Worm (Caenorhabditis elegans) whole organism, young adult: ENCODE data around the gene kat-1.
A peak's percentile ranks its signal among the peaks of the same experiment; 100 is the strongest.

Source experiments
- B0261.1 ChIP-seq: sonication (generic microtip); optimal IDR thresholded peaks from 2 replicates; lab custom pipeline; 2016; ENCODE audit warnings: mild to moderate bottlenecking, missing genetic modification characterization, moderate library complexity, missing compliant biosample characterization
- B0336.3 ChIP-seq: fragments of 200-800 bp; sonication (Bioruptor generic); IDR thresholded peaks from 2 replicates; pipeline ENCODE4 v1.3.6; 2022; ENCODE audit warnings: missing genetic modification characterization, missing compliant biosample characterization
- C17E4.6 ChIP-seq: fragments of 200-800 bp; sonication (Bioruptor generic); IDR thresholded peaks from 2 replicates; pipeline ENCODE4 v1.3.6; 2022; ENCODE audit warnings: missing genetic modification reagents, missing genetic modification characterization, missing compliant biosample characterization
- D2030.7 ChIP-seq: fragments of 200-800 bp; sonication (Bioruptor generic); IDR thresholded peaks from 2 replicates; pipeline ENCODE4 v1.3.6; 2022; ENCODE audit warnings: missing genetic modification reagents, missing genetic modification characterization, missing compliant biosample characterization
- F33H1.4 ChIP-seq: fragments of 200-800 bp; sonication (Bioruptor generic); IDR thresholded peaks from 2 replicates; pipeline ENCODE4 v1.3.6; 2022; ENCODE audit warnings: missing genetic modification reagents, missing genetic modification characterization, missing compliant biosample characterization
- F49E8.2 ChIP-seq: sonication (generic microtip); optimal IDR thresholded peaks from 3 replicates; lab custom pipeline; 2017; ENCODE audit warnings: missing genetic modification characterization, mild to moderate bottlenecking, missing compliant biosample characterization, antibody characterized with exemption, moderate library complexity; ENCODE audit not compliant: insufficient read depth
- F57A8.1 ChIP-seq: fragments of 200-800 bp; sonication (Bioruptor generic); optimal IDR thresholded peaks from 2 replicates; lab custom pipeline; 2018; ENCODE audit warnings: mild to moderate bottlenecking, missing genetic modification characterization, moderate library complexity, missing compliant biosample characterization
- F57C9.4 ChIP-seq: sonication (generic microtip); optimal IDR thresholded peaks from 2 replicates; lab custom pipeline; 2017; ENCODE audit warnings: mild to moderate bottlenecking, missing genetic modification characterization, missing compliant biosample characterization
- K12H6.12 ChIP-seq: fragments of 200-800 bp; sonication (Bioruptor generic); optimal IDR thresholded peaks from 2 replicates; lab custom pipeline; 2018; ENCODE audit warnings: mild to moderate bottlenecking, missing genetic modification characterization, missing compliant biosample characterization
- aptf-2 ChIP-seq: fragments of 200-800 bp; sonication (Bioruptor generic); conservative IDR thresholded peaks from 2 replicates; pipeline ENCODE4 v1.3.6; 2022; ENCODE audit warnings: missing genetic modification reagents, missing genetic modification characterization, missing compliant biosample characterization
- attf-5 ChIP-seq: fragments of 200-800 bp; sonication (Bioruptor generic); optimal IDR thresholded peaks from 2 replicates; lab custom pipeline; 2018; ENCODE audit warnings: mild to moderate bottlenecking, missing genetic modification characterization, missing compliant biosample characterization
- bed-2 ChIP-seq: fragments of 200-800 bp; sonication (Bioruptor generic); IDR thresholded peaks from 2 replicates; pipeline ENCODE4 v1.3.6; 2022; ENCODE audit warnings: missing genetic modification reagents, missing genetic modification characterization, missing compliant biosample characterization
- ccch-3 ChIP-seq: fragments of 200-800 bp; sonication (Bioruptor generic); optimal IDR thresholded peaks from 2 replicates; lab custom pipeline; 2018; ENCODE audit warnings: mild to moderate bottlenecking, missing genetic modification characterization, missing compliant biosample characterization
- cebp-1 ChIP-seq, 2 experiments: fragments of 200-800 bp in 1 of 2; sonication (Bioruptor generic) in 1 of 2; sonication (generic microtip) in 1 of 2; IDR thresholded peaks in 1 of 2; optimal IDR thresholded peaks in 1 of 2; 2 replicates each; pipeline versions ENCODE4 v1.3.6 to Lab custom; 2017 to 2022; ENCODE audit warnings: missing compliant biosample characterization in 2 of 2, missing genetic modification characterization in 2 of 2, mild to moderate bottlenecking in 1 of 2, missing genetic modification reagents in 1 of 2, moderate library complexity in 1 of 2
- ceh-100 ChIP-seq: fragments of 200-800 bp; sonication (Bioruptor generic); IDR thresholded peaks from 2 replicates; pipeline ENCODE4 v1.3.6; 2022; ENCODE audit warnings: missing genetic modification reagents, missing genetic modification characterization, missing compliant biosample characterization
- dox-1 ChIP-seq: fragments of 200-800 bp; sonication (Bioruptor generic); IDR thresholded peaks from 2 replicates; pipeline ENCODE4 v1.3.6; 2022; ENCODE audit warnings: missing genetic modification reagents, missing genetic modification characterization, missing compliant biosample characterization
- dpff-1 ChIP-seq: sonication (generic microtip); optimal IDR thresholded peaks from 2 replicates; lab custom pipeline; 2017; ENCODE audit warnings: mild to moderate bottlenecking, missing genetic modification characterization, missing compliant biosample characterization
- efl-1 ChIP-seq: fragments of 150-350 bp; optimal IDR thresholded peaks from 2 replicates; lab custom pipeline; 2014; ENCODE audit warnings: missing biosample characterization, missing genetic modification reagents, missing genetic modification characterization
- egl-44 ChIP-seq: fragments of 200-800 bp; sonication (Bioruptor generic); IDR thresholded peaks from 2 replicates; pipeline ENCODE4 v1.3.6; 2022; ENCODE audit warnings: missing genetic modification reagents, missing genetic modification characterization, missing compliant biosample characterization
- ekl-4 ChIP-seq: fragments of 200-800 bp; sonication (Bioruptor generic); IDR thresholded peaks from 2 replicates; pipeline ENCODE4 v1.3.6; 2022; ENCODE audit warnings: missing genetic modification reagents, missing genetic modification characterization, missing compliant biosample characterization
- hmg-1.2 ChIP-seq: fragments of 200-800 bp; sonication (Bioruptor generic); IDR thresholded peaks from 2 replicates; pipeline ENCODE4 v1.3.6; 2022; ENCODE audit warnings: missing genetic modification reagents, missing genetic modification characterization, missing compliant biosample characterization
- hmg-20 ChIP-seq: fragments of 200-800 bp; sonication (Bioruptor generic); IDR thresholded peaks from 2 replicates; pipeline ENCODE4 v1.3.6; 2022; ENCODE audit warnings: missing genetic modification reagents, missing genetic modification characterization, missing compliant biosample characterization
- let-607 ChIP-seq, 2 experiments: fragments of 200-800 bp in 1 of 2; sonication (Bioruptor generic) in 1 of 2; sonication (generic microtip) in 1 of 2; optimal IDR thresholded peaks; 2 replicates each; lab custom pipeline; 2016 to 2018; ENCODE audit warnings: mild to moderate bottlenecking in 2 of 2, missing compliant biosample characterization in 2 of 2, missing genetic modification characterization in 2 of 2, moderate library complexity in 2 of 2, missing genotype in 1 of 2
- lin-40 ChIP-seq: sonication (generic microtip); optimal IDR thresholded peaks from 2 replicates; lab custom pipeline; 2016; ENCODE audit warnings: missing genetic modification characterization, mild to moderate bottlenecking, missing compliant biosample characterization, missing genotype, missing genetic modification reagents
- lsl-1 ChIP-seq: fragments of 200-800 bp; sonication (Bioruptor generic); optimal IDR thresholded peaks from 2 replicates; lab custom pipeline; 2018; ENCODE audit warnings: mild to moderate bottlenecking, missing genetic modification characterization, moderate library complexity, missing compliant biosample characterization
- madf-6 ChIP-seq: fragments of 200-800 bp; sonication (Bioruptor generic); IDR thresholded peaks from 2 replicates; pipeline ENCODE4 v1.3.6; 2022; ENCODE audit warnings: missing genetic modification reagents, missing genetic modification characterization, missing compliant biosample characterization
- madf-8 ChIP-seq: fragments of 200-800 bp; sonication (Bioruptor generic); conservative IDR thresholded peaks from 2 replicates; pipeline ENCODE4 v1.3.6; 2022; ENCODE audit warnings: missing genetic modification reagents, missing genetic modification characterization, missing compliant biosample characterization
- mcd-1 ChIP-seq: fragments of 200-800 bp; sonication (Bioruptor generic); IDR thresholded peaks from 2 replicates; pipeline ENCODE4 v1.3.6; 2022; ENCODE audit warnings: missing genetic modification reagents, missing genetic modification characterization, missing compliant biosample characterization
- nfya-1 ChIP-seq: sonication (generic microtip); optimal IDR thresholded peaks from 2 replicates; lab custom pipeline; 2017; ENCODE audit warnings: antibody characterized with exemption, missing compliant biosample characterization, missing genetic modification characterization, borderline replicate concordance; ENCODE audit not compliant: insufficient read depth
- nhr-120 ChIP-seq: fragments of 200-800 bp; sonication (Bioruptor generic); IDR thresholded peaks from 2 replicates; pipeline ENCODE4 v1.3.6; 2022; ENCODE audit warnings: missing genetic modification characterization, missing compliant biosample characterization
- nhr-80 ChIP-seq: sonication (generic microtip); optimal IDR thresholded peaks from 2 replicates; lab custom pipeline; 2016; ENCODE audit warnings: missing genetic modification characterization, missing compliant biosample characterization
- rcor-1 ChIP-seq: fragments of 200-800 bp; sonication (Bioruptor generic); IDR thresholded peaks from 2 replicates; pipeline ENCODE4 v1.3.6; 2022; ENCODE audit warnings: missing genetic modification reagents, missing genetic modification characterization, missing compliant biosample characterization
- rpc-1 ChIP-seq, 2 experiments: fragments of 150-350 bp in 1 of 2; sonication (generic microtip) in 1 of 2; optimal IDR thresholded peaks; 2 replicates each; lab custom pipeline; 2014 to 2018; ENCODE audit warnings: missing biosample characterization in 1 of 2, missing genetic modification characterization in 1 of 2, missing genetic modification reagents in 1 of 2, missing genotype in 1 of 2
- sdz-38 ChIP-seq: sonication (generic microtip); optimal IDR thresholded peaks from 2 replicates; lab custom pipeline; 2016; ENCODE audit warnings: missing genotype, missing genetic modification characterization, missing compliant biosample characterization
- snpc-1.3 ChIP-seq: sonication (generic microtip); optimal IDR thresholded peaks from 2 replicates; lab custom pipeline; 2017; ENCODE audit warnings: missing genetic modification characterization, mild to moderate bottlenecking, missing compliant biosample characterization, antibody characterized with exemption, moderate library complexity, missing genotype, missing genetic modification reagents; ENCODE audit not compliant: insufficient read depth
- snpc-4 ChIP-seq, 5 experiments: fragments of 150-350 bp in 1 of 5; sonication (generic microtip) in 4 of 5; optimal IDR thresholded peaks; 2 replicates each; lab custom pipeline; 2014 to 2018; ENCODE audit warnings: missing genetic modification characterization in 5 of 5, missing biosample characterization in 3 of 5, antibody characterized with exemption in 2 of 5, mild to moderate bottlenecking in 2 of 5, missing compliant biosample characterization in 2 of 5, missing genotype in 2 of 5, moderate library complexity in 2 of 5, missing genetic modification reagents in 1 of 5
- tbp1 ChIP-seq: fragments of 200-800 bp; sonication (Bioruptor generic); optimal IDR thresholded peaks from 2 replicates; lab custom pipeline; 2018; ENCODE audit warnings: mild to moderate bottlenecking, missing genetic modification characterization, missing compliant biosample characterization
- tbx-9 ChIP-seq: sonication (generic microtip); optimal IDR thresholded peaks from 2 replicates; lab custom pipeline; 2016; ENCODE audit warnings: borderline replicate concordance, missing genetic modification characterization, inconsistent platforms, missing compliant biosample characterization
- tlf-1 ChIP-seq: fragments of 200-800 bp; sonication (Bioruptor generic); optimal IDR thresholded peaks from 2 replicates; lab custom pipeline; 2018; ENCODE audit warnings: mild to moderate bottlenecking, missing genetic modification characterization, missing compliant biosample characterization
- xnd-1 ChIP-seq: sonication (generic microtip); optimal IDR thresholded peaks from 2 replicates; lab custom pipeline; 2016; ENCODE audit warnings: missing genotype, missing genetic modification reagents, missing genetic modification characterization, missing compliant biosample characterization
- ztf-18 ChIP-seq: sonication (generic microtip); optimal IDR thresholded peaks from 2 replicates; lab custom pipeline; 2016; ENCODE audit warnings: missing genotype, mild to moderate bottlenecking, missing genetic modification characterization, missing compliant biosample characterization

The kat-1 gene

ce11 chrII:7073537-7073913 lies at the start of gene kat-1:
Gene kat-1 (plus strand): TSS chrII:7073814.
- TF ChIP-seq dox-1 (GFP tag; lab: Robert Waterston, UW) (0 out of 2 replicates have a peak, but pooled peaks have one; percentile 4), tbp1 (GFP tag; lab: Kevin White, UChicago) (no peak)

- TF ChIP-seq tbx-9 (tag; lab: Kevin White, UChicago) (no peak), ccch-3 (no peak), aptf-2 (no peak), F57A8.1 (GFP tag; lab: Kevin White, UChicago) (no peak), nhr-120 (GFP tag; lab: Robert Waterston, UW) (no peak), F49E8.2 (tag; lab: Kevin White, UChicago) (no peak), madf-8 (peak; percentile 51; the same call in 1 of the 2 replicates), attf-5 (GFP tag; lab: Kevin White, UChicago) (peak; percentile 70), madf-6 (GFP tag; lab: Robert Waterston, UW) (peak; percentile 82), rcor-1 (no peak), mcd-1 (GFP tag; lab: Robert Waterston, UW) (peak; percentile 86), xnd-1 (tag; lab: Kevin White, UChicago) (peak; percentile 77), sdz-38 (tag; lab: Kevin White, UChicago) (no peak), let-607 (tag; optimal IDR thresholded peaks at IDR 0.05; lab: Kevin White, UChicago) (peak; percentile 66 to 73), F33H1.4 (GFP tag; lab: Robert Waterston, UW) (peak; percentile 86), nfya-1 (tag; lab: Kevin White, UChicago) (no peak), K12H6.12 (tag; lab: Kevin White, UChicago) (no peak), F57C9.4 (tag; lab: Kevin White, UChicago) (no peak), dox-1 (GFP tag; lab: Robert Waterston, UW) (0 out of 2 replicates have a peak, but pooled peaks have one; percentile 25), ekl-4 (GFP tag; lab: Robert Waterston, UW) (no peak), snpc-4 (GFP tag; optimal IDR thresholded peaks at IDR 0.05; lab: Kevin White, UChicago) (no peak), snpc-4 (tag; optimal IDR thresholded peaks at IDR 0.05; lab: Kevin White, UChicago) (peak in 1 of 4 experiments; percentile 16), cebp-1 (GFP tag; IDR thresholded peaks at IDR 0.05; lab: Robert Waterston, UW) (no peak), cebp-1 (tag; optimal IDR thresholded peaks at IDR 0.05; lab: Kevin White, UChicago) (peak; percentile 81), lsl-1 (GFP tag; lab: Kevin White, UChicago) (peak; percentile 85), lin-40 (tag; lab: Kevin White, UChicago) (peak; percentile 12), B0261.1 (no peak), D2030.7 (GFP tag; lab: Robert Waterston, UW) (peak; percentile 34; the same call in 1 of the 2 replicates), C17E4.6 (no peak), snpc-1.3 (tag; lab: Kevin White, UChicago) (peak; percentile 8), bed-2 (GFP tag; lab: Robert Waterston, UW) (no peak), ceh-100 (GFP tag; lab: Robert Waterston, UW) (no peak), egl-44 (GFP tag; lab: Robert Waterston, UW) (no peak), nhr-80 (tag; lab: Kevin White, UChicago) (peak; percentile 84), tlf-1 (GFP tag; lab: Kevin White, UChicago) (no peak), hmg-20 (GFP tag; lab: Robert Waterston, UW) (no peak), hmg-1.2 (GFP tag; lab: Robert Waterston, UW) (peak; percentile 35), dpff-1 (tag; lab: Kevin White, UChicago) (no peak), efl-1 (GFP tag; lab: Kevin White, UChicago) (peak; percentile 38), ztf-18 (tag; lab: Kevin White, UChicago) (peak; percentile 40), rpc-1 (optimal IDR thresholded peaks at IDR 0.05; lab: Kevin White, UChicago) (no peak), rpc-1 (tag; optimal IDR thresholded peaks at IDR 0.05; lab: Kevin White, UChicago) (no peak), B0336.3 (0 out of 2 replicates have a peak, but pooled peaks have one; percentile 22)
Measured at ce11 chrII:7024897-7025852, 48.4 kb upstream of the kat-1 start, which contains the start of gene znf-598. Gene znf-598 (plus strand): TSS chrII:7025802.
